Fruit fly (Drosophila melanogaster) whole organism, embryonic: ENCODE data around the gene CG32847.
A peak's percentile ranks its signal among the peaks of the same experiment; 100 is the strongest.

Experiments
- Atf-2 ChIP-seq: fragments of 200-800 bp; sonication (Bioruptor generic); optimal IDR thresholded peaks from 2 replicates; lab custom pipeline; 2016; ENCODE audit warnings: missing biosample characterization, missing genetic modification characterization
- Bgb ChIP-seq: fragments of 200-800 bp; sonication (Bioruptor generic); IDR thresholded peaks from 2 replicates; pipeline ENCODE4 v1.3.6; 2022; ENCODE audit warnings: missing biosample characterization, missing genetic modification characterization; ENCODE audit not compliant: partially characterized antibody
- Blimp-1 ChIP-seq: fragments of 200-800 bp; sonication (Bioruptor generic); optimal IDR thresholded peaks from 3 replicates; lab custom pipeline; 2018; ENCODE audit warnings: missing biosample characterization, missing genetic modification characterization, mild to moderate bottlenecking, moderate library complexity, missing genetic modification reagents
- C15 ChIP-seq: fragments of 200-800 bp; sonication (Bioruptor generic); IDR thresholded peaks from 3 replicates; pipeline ENCODE4 v1.3.6; 2022; ENCODE audit warnings: missing biosample characterization, missing genetic modification characterization
- CG1024 ChIP-seq: fragments of 200-800 bp; sonication (Bioruptor generic); IDR thresholded peaks from 2 replicates; pipeline ENCODE4 v1.3.6; 2022; ENCODE audit warnings: missing biosample characterization, missing genetic modification characterization
- CG10321 ChIP-seq: fragments of 200-800 bp; sonication (Bioruptor generic); IDR thresholded peaks from 2 replicates; pipeline ENCODE4 v1.3.6; 2022; ENCODE audit warnings: missing biosample characterization, missing genetic modification characterization
- CG10565 ChIP-seq: fragments of 200-800 bp; sonication (Bioruptor generic); optimal IDR thresholded peaks from 3 replicates; lab custom pipeline; 2016; ENCODE audit warnings: missing biosample characterization, mild to moderate bottlenecking, missing genetic modification characterization
- CG11085 ChIP-seq: fragments of 200-800 bp; sonication (Bioruptor generic); IDR thresholded peaks from 2 replicates; pipeline ENCODE4 v1.3.6; 2022; ENCODE audit warnings: missing biosample characterization, missing genetic modification characterization
- CG11560 ChIP-seq: fragments of 200-800 bp; sonication (Bioruptor generic); IDR thresholded peaks from 3 replicates; pipeline ENCODE4 v1.3.6; 2022; ENCODE audit warnings: missing biosample characterization, missing genetic modification characterization
- CG13775 ChIP-seq: fragments of 200-800 bp; sonication (Bioruptor generic); optimal IDR thresholded peaks from 3 replicates; lab custom pipeline; 2017; ENCODE audit warnings: missing biosample characterization, mild to moderate bottlenecking, missing genetic modification characterization
- CG14965 ChIP-seq: fragments of 200-800 bp; sonication (Bioruptor generic); optimal IDR thresholded peaks from 2 replicates; lab custom pipeline; 2016; ENCODE audit warnings: missing biosample characterization, missing genetic modification characterization, borderline replicate concordance
- CG17186 ChIP-seq: fragments of 200-800 bp; sonication (Bioruptor generic); optimal IDR thresholded peaks from 3 replicates; lab custom pipeline; 2017; ENCODE audit warnings: missing biosample characterization, missing genetic modification reagents, missing genetic modification characterization
- CG17568 ChIP-seq: fragments of 200-800 bp; sonication (Bioruptor generic); optimal IDR thresholded peaks from 2 replicates; lab custom pipeline; 2018; ENCODE audit warnings: missing biosample characterization, mild to moderate bottlenecking, missing genetic modification characterization, moderate library complexity
- CG17829 ChIP-seq: fragments of 200-800 bp; optimal IDR thresholded peaks from 2 replicates; lab custom pipeline; 2019; ENCODE audit warnings: missing biosample characterization, mild to moderate bottlenecking, missing genetic modification characterization, moderate library complexity
- CG1832 ChIP-seq: fragments of 200-800 bp; sonication (Bioruptor generic); optimal IDR thresholded peaks from 2 replicates; lab custom pipeline; 2017; ENCODE audit warnings: missing biosample characterization, mild to moderate bottlenecking, missing genetic modification characterization, inconsistent platforms
- CG2199 ChIP-seq: fragments of 200-800 bp; sonication (Bioruptor generic); IDR thresholded peaks from 3 replicates; pipeline ENCODE4 v1.3.6; 2022; ENCODE audit warnings: missing biosample characterization, missing genetic modification characterization
- CG3281 ChIP-seq: fragments of 200-800 bp; sonication (Bioruptor generic); optimal IDR thresholded peaks from 3 replicates; lab custom pipeline; 2017; ENCODE audit warnings: missing biosample characterization, mild to moderate bottlenecking, missing genetic modification characterization
- CG3838 ChIP-seq: fragments of 200-800 bp; sonication (Bioruptor generic); optimal IDR thresholded peaks from 3 replicates; lab custom pipeline; 2016; ENCODE audit warnings: missing biosample characterization, missing genetic modification characterization
- CG4617 ChIP-seq: fragments of 200-800 bp; sonication (Bioruptor generic); optimal IDR thresholded peaks from 3 replicates; lab custom pipeline; 2016; ENCODE audit warnings: missing biosample characterization, missing genetic modification characterization, borderline replicate concordance
- CG7839 ChIP-seq: fragments of 200-800 bp; sonication (Bioruptor generic); optimal IDR thresholded peaks from 3 replicates; lab custom pipeline; 2018; ENCODE audit warnings: missing biosample characterization, mild to moderate bottlenecking, missing genetic modification characterization, moderate library complexity
- CG8924 ChIP-seq: fragments of 200-800 bp; optimal IDR thresholded peaks from 3 replicates; lab custom pipeline; 2019; ENCODE audit warnings: missing biosample characterization, mild to moderate bottlenecking, missing genetic modification characterization, moderate library complexity
- CG9215 ChIP-seq: fragments of 200-800 bp; sonication (Bioruptor generic); IDR thresholded peaks from 2 replicates; pipeline ENCODE4 v1.3.6; 2022; ENCODE audit warnings: missing biosample characterization, missing genetic modification characterization
- Chrac-16 ChIP-seq: fragments of 200-800 bp; sonication (Bioruptor generic); optimal IDR thresholded peaks from 3 replicates; lab custom pipeline; 2016; ENCODE audit warnings: missing biosample characterization, missing genetic modification characterization
- Fer1 ChIP-seq: fragments of 200-800 bp; sonication (Bioruptor generic); optimal IDR thresholded peaks from 2 replicates; lab custom pipeline; 2017; ENCODE audit warnings: missing biosample characterization, mild to moderate bottlenecking, missing genetic modification characterization
- Hr39 ChIP-seq: fragments of >200 bp; optimal IDR thresholded peaks from 2 replicates; lab custom pipeline; 2017
- Hr78 ChIP-seq, 2 experiments: fragments of 200-800 bp in 1 of 2; fragments of >200 bp in 1 of 2; sonication (Bioruptor generic) in 1 of 2; optimal IDR thresholded peaks; 2 replicates each; lab custom pipeline; 2017 to 2019; ENCODE audit warnings: missing biosample characterization in 2 of 2, missing genetic modification characterization in 2 of 2, mild to moderate bottlenecking in 1 of 2, moderate library complexity in 1 of 2
- Meics ChIP-seq: fragments of 200-800 bp; sonication (Bioruptor generic); optimal IDR thresholded peaks from 2 replicates; lab custom pipeline; 2017; ENCODE audit warnings: missing biosample characterization, mild to moderate bottlenecking, missing genetic modification characterization
- NfI ChIP-seq: fragments of 200-800 bp; sonication (Bioruptor generic); optimal IDR thresholded peaks from 3 replicates; lab custom pipeline; 2018; ENCODE audit warnings: missing biosample characterization, mild to moderate bottlenecking, missing genetic modification characterization, moderate library complexity
- Spps ChIP-seq: fragments of 200-800 bp; sonication (Bioruptor generic); optimal IDR thresholded peaks from 2 replicates; lab custom pipeline; 2018; ENCODE audit warnings: missing biosample characterization, mild to moderate bottlenecking, missing genetic modification characterization
- Usf ChIP-seq: fragments of 200-800 bp; sonication (Bioruptor generic); optimal IDR thresholded peaks from 2 replicates; lab custom pipeline; 2017; ENCODE audit warnings: missing genotype, missing biosample characterization, missing genetic modification characterization
- amos ChIP-seq: fragments of 200-800 bp; sonication (Bioruptor generic); IDR thresholded peaks from 2 replicates; pipeline ENCODE4 v1.3.6; 2022; ENCODE audit warnings: missing biosample characterization, missing genetic modification characterization; ENCODE audit not compliant: partially characterized antibody
- bcd ChIP-seq: fragments of 200-800 bp; sonication (Bioruptor generic); optimal IDR thresholded peaks from 2 replicates; lab custom pipeline; 2017; ENCODE audit warnings: missing biosample characterization, mild to moderate bottlenecking, missing genetic modification characterization
- bsh ChIP-seq, 2 experiments: fragments of 200-800 bp; sonication (Bioruptor generic); optimal IDR thresholded peaks; 2 replicates each; lab custom pipeline; 2017 to 2018; ENCODE audit warnings: mild to moderate bottlenecking in 2 of 2, missing biosample characterization in 2 of 2, missing genetic modification characterization in 2 of 2, moderate library complexity in 1 of 2
- caup ChIP-seq: fragments of 200-800 bp; sonication (Bioruptor generic); optimal IDR thresholded peaks from 3 replicates; lab custom pipeline; 2017; ENCODE audit warnings: missing biosample characterization, mild to moderate bottlenecking, missing genetic modification characterization, moderate library complexity; ENCODE audit not compliant: severe bottlenecking
- dan ChIP-seq: fragments of 200-800 bp; sonication (Bioruptor generic); IDR thresholded peaks from 2 replicates; pipeline ENCODE4 v1.3.6; 2022; ENCODE audit warnings: missing biosample characterization, missing genetic modification characterization
- disco-r ChIP-seq: fragments of 200-800 bp; sonication (Bioruptor generic); optimal IDR thresholded peaks from 2 replicates; lab custom pipeline; 2016; ENCODE audit warnings: missing biosample characterization, missing genetic modification characterization
- exex ChIP-seq: fragments of 200-800 bp; sonication (Bioruptor generic); optimal IDR thresholded peaks from 4 replicates; lab custom pipeline; 2018; ENCODE audit warnings: missing biosample characterization, mild to moderate bottlenecking, missing genetic modification characterization, moderate library complexity
- eyg ChIP-seq: fragments of 200-800 bp; sonication (Bioruptor generic); optimal IDR thresholded peaks from 3 replicates; lab custom pipeline; 2016; ENCODE audit warnings: missing biosample characterization, missing genetic modification characterization
- fd102C ChIP-seq: fragments of 200-800 bp; sonication (Bioruptor generic); optimal IDR thresholded peaks from 2 replicates; lab custom pipeline; 2018; ENCODE audit warnings: missing biosample characterization, mild to moderate bottlenecking, missing genetic modification characterization, moderate library complexity
- fd64A ChIP-seq: fragments of 200-800 bp; sonication (Bioruptor generic); optimal IDR thresholded peaks from 3 replicates; lab custom pipeline; 2018; ENCODE audit warnings: missing biosample characterization, mild to moderate bottlenecking, missing genetic modification characterization
- gfzf ChIP-seq: fragments of 200-800 bp; sonication (Bioruptor generic); optimal IDR thresholded peaks from 2 replicates; lab custom pipeline; 2016; ENCODE audit warnings: missing biosample characterization, mild to moderate bottlenecking, missing genetic modification characterization, moderate library complexity
- ham ChIP-seq: fragments of 200-800 bp; sonication (Bioruptor generic); IDR thresholded peaks from 2 replicates; pipeline ENCODE4 v1.3.6; 2022; ENCODE audit warnings: missing biosample characterization, missing genetic modification characterization
- ind ChIP-seq: fragments of 200-800 bp; sonication (Bioruptor generic); optimal IDR thresholded peaks from 3 replicates; lab custom pipeline; 2016; ENCODE audit warnings: missing biosample characterization, missing genetic modification characterization
- p53 ChIP-seq: fragments of 200-800 bp; sonication (Bioruptor generic); optimal IDR thresholded peaks from 2 replicates; lab custom pipeline; 2016; ENCODE audit warnings: missing biosample characterization, missing genetic modification characterization
- ranshi ChIP-seq: fragments of 200-800 bp; sonication (Bioruptor generic); IDR thresholded peaks from 2 replicates; pipeline ENCODE4 v1.3.6; 2022; ENCODE audit warnings: missing biosample characterization, missing genetic modification characterization
- row ChIP-seq: fragments of 200-800 bp; sonication (Bioruptor generic); IDR thresholded peaks from 3 replicates; pipeline ENCODE4 v1.3.6; 2022; ENCODE audit warnings: missing biosample characterization, missing genetic modification characterization
- run ChIP-seq: fragments of 200-800 bp; sonication (Bioruptor generic); optimal IDR thresholded peaks from 3 replicates; lab custom pipeline; 2018; ENCODE audit warnings: missing biosample characterization, mild to moderate bottlenecking, missing genetic modification characterization
- salm ChIP-seq: fragments of 200-800 bp; sonication (Bioruptor generic); optimal IDR thresholded peaks from 2 replicates; lab custom pipeline; 2018; ENCODE audit warnings: missing biosample characterization, mild to moderate bottlenecking, missing genetic modification characterization
- sim ChIP-seq: fragments of 200-800 bp; sonication (Bioruptor generic); IDR thresholded peaks from 2 replicates; pipeline ENCODE4 v1.3.6; 2022; ENCODE audit warnings: missing biosample characterization, missing genetic modification characterization
- sqz ChIP-seq: fragments of 200-800 bp; sonication (Bioruptor generic); optimal IDR thresholded peaks from 3 replicates; lab custom pipeline; 2018; ENCODE audit warnings: missing biosample characterization, mild to moderate bottlenecking, missing genetic modification characterization
- vnd ChIP-seq: fragments of 200-800 bp; sonication (Bioruptor generic); IDR thresholded peaks from 3 replicates; pipeline ENCODE4 v1.3.6; 2022; ENCODE audit warnings: missing biosample characterization, missing genetic modification characterization; ENCODE audit not compliant: partially characterized antibody

CG32847 gene

dm6 chr3L:15163414-15163813, 42.0 kb downstream of the CG32847 start, which contains the start of gene CG7011 (continued):
- TF ChIP-seq CG9215 (GFP tag; lab: Robert Waterston, UW), result no peak
- TF ChIP-seq CG3281 (GFP tag; lab: Kevin White, UChicago), result no peak
- no peak for TF ChIP-seq CG14965 (GFP tag; lab: Kevin White, UChicago)
- no peak for TF ChIP-seq disco-r (GFP tag; lab: Kevin White, UChicago)
- TF ChIP-seq Hr78 (GFP tag; optimal IDR thresholded peaks at IDR 0.05; lab: Kevin White, UChicago), result no peak
- TF ChIP-seq row (GFP tag; lab: Robert Waterston, UW), result no peak
- TF ChIP-seq ranshi, result no peak
- TF ChIP-seq CG1024 (GFP tag; lab: Robert Waterston, UW), result no peak
- no peak for TF ChIP-seq p53 (GFP tag; lab: Kevin White, UChicago)
- TF ChIP-seq sim, result no peak
- no peak for TF ChIP-seq CG10321 (GFP tag; lab: Robert Waterston, UW)
- no peak for TF ChIP-seq fd64A (GFP tag; lab: Kevin White, UChicago)
- TF ChIP-seq Fer1 (GFP tag; lab: Kevin White, UChicago), result no peak
- no peak for TF ChIP-seq CG17568 (GFP tag; lab: Kevin White, UChicago)
- TF ChIP-seq gfzf (GFP tag; lab: Kevin White, UChicago), result peak; percentile 14
- TF ChIP-seq Chrac-16 (GFP tag; lab: Kevin White, UChicago), result no peak
- TF ChIP-seq run (tag; lab: Kevin White, UChicago), result no peak
- no peak for TF ChIP-seq bcd
- no peak for TF ChIP-seq NfI (GFP tag; lab: Kevin White, UChicago)
- TF ChIP-seq CG11085 (GFP tag; lab: Robert Waterston, UW), result no peak
- peak; percentile 76 for TF ChIP-seq amos (GFP tag; lab: Robert Waterston, UW)
- TF ChIP-seq caup (GFP tag; lab: Kevin White, UChicago), result no peak
- TF ChIP-seq Meics, result no peak
- TF ChIP-seq Usf (GFP tag; lab: Kevin White, UChicago), result no peak
- no peak for TF ChIP-seq salm (tag; lab: Kevin White, UChicago)
- 0 out of 3 replicates have a peak, but pooled peaks have one; percentile 27 for TF ChIP-seq vnd (GFP tag; lab: Robert Waterston, UW)
- no peak for TF ChIP-seq CG3838 (GFP tag; lab: Kevin White, UChicago)
- no peak for TF ChIP-seq CG11560 (tag; lab: Robert Waterston, UW)
- no peak for TF ChIP-seq C15 (GFP tag; lab: Robert Waterston, UW)
- TF ChIP-seq CG7839 (tag; lab: Kevin White, UChicago), result no peak
- TF ChIP-seq Blimp-1 (GFP tag; lab: Kevin White, UChicago), result no peak
- TF ChIP-seq CG8924 (tag; lab: Kevin White, UChicago), result no peak
- peak; percentile 86 for TF ChIP-seq Bgb (GFP tag; lab: Robert Waterston, UW)
- no peak for TF ChIP-seq CG17829 (tag; lab: Kevin White, UChicago)
- no peak for TF ChIP-seq exex (tag; lab: Kevin White, UChicago)
- no peak for TF ChIP-seq bsh (GFP tag; optimal IDR thresholded peaks at IDR 0.05; lab: Kevin White, UChicago)
- no peak for TF ChIP-seq Spps
- TF ChIP-seq Atf-2, result no peak
- no peak for TF ChIP-seq ind
- TF ChIP-seq sqz, result no peak
- no peak for TF ChIP-seq CG2199
- TF ChIP-seq ham (GFP tag; lab: Robert Waterston, UW), result no peak
- TF ChIP-seq fd102C, result no peak
- no peak for TF ChIP-seq CG13775 (GFP tag; lab: Kevin White, UChicago)
- TF ChIP-seq CG4617 (GFP tag; lab: Kevin White, UChicago), result peak; percentile 26
- TF ChIP-seq CG17186 (GFP tag; lab: Kevin White, UChicago), result no peak
- TF ChIP-seq dan (GFP tag; lab: Robert Waterston, UW), result no peak
- TF ChIP-seq eyg, result no peak
- TF ChIP-seq CG1832, result no peak
- TF ChIP-seq Hr39 (lab: Kevin White, UChicago), result no peak
- TF ChIP-seq CG10565 (GFP tag; lab: Kevin White, UChicago), result no peak
